Fruit fly (Drosophila melanogaster) whole organism, embryonic: ENCODE measurements around the gene CG31191.
A peak's percentile ranks its signal among the peaks of the same experiment; 100 is the strongest.

Experiments
- Atf6 ChIP-seq: fragments of 200-800 bp; sonication (Bioruptor generic); IDR thresholded peaks from 2 replicates; pipeline ENCODE4 v1.3.6; 2022; ENCODE audit warnings: missing biosample characterization, missing genetic modification characterization
- CG10274 ChIP-seq: fragments of 200-800 bp; sonication (Bioruptor generic); optimal IDR thresholded peaks from 3 replicates; lab custom pipeline; 2017; ENCODE audit warnings: missing biosample characterization, mild to moderate bottlenecking, missing genetic modification characterization
- CG11093 ChIP-seq: fragments of 200-800 bp; sonication (Bioruptor generic); IDR thresholded peaks from 3 replicates; pipeline ENCODE4 v1.3.6; 2022; ENCODE audit warnings: missing biosample characterization, missing genetic modification characterization
- CG13424 ChIP-seq: fragments of 200-800 bp; sonication (Bioruptor generic); optimal IDR thresholded peaks from 2 replicates; lab custom pipeline; 2019; ENCODE audit warnings: missing biosample characterization, mild to moderate bottlenecking, missing genetic modification characterization, moderate library complexity
- CG13624 ChIP-seq: fragments of 200-800 bp; sonication (Bioruptor generic); optimal IDR thresholded peaks from 2 replicates; lab custom pipeline; 2016; ENCODE audit warnings: missing biosample characterization, missing genetic modification characterization
- CG14667 ChIP-seq: fragments of 200-800 bp; sonication (Bioruptor generic); IDR thresholded peaks from 2 replicates; pipeline ENCODE4 v1.3.6; 2022; ENCODE audit warnings: missing biosample characterization, missing genetic modification characterization
- CG15269 ChIP-seq: fragments of 200-800 bp; sonication (Bioruptor generic); optimal IDR thresholded peaks from 2 replicates; lab custom pipeline; 2018; ENCODE audit warnings: missing biosample characterization, mild to moderate bottlenecking, missing genetic modification characterization, moderate library complexity
- CG1529 ChIP-seq: fragments of 200-800 bp; sonication (Bioruptor generic); optimal IDR thresholded peaks from 3 replicates; lab custom pipeline; 2018; ENCODE audit warnings: missing biosample characterization, missing genetic modification characterization
- CG15479 ChIP-seq: fragments of 200-800 bp; sonication (Bioruptor generic); optimal IDR thresholded peaks from 3 replicates; lab custom pipeline; 2019; ENCODE audit warnings: missing biosample characterization, mild to moderate bottlenecking, missing genetic modification characterization, moderate library complexity
- CG17568 ChIP-seq: fragments of 200-800 bp; sonication (Bioruptor generic); optimal IDR thresholded peaks from 2 replicates; lab custom pipeline; 2018; ENCODE audit warnings: missing biosample characterization, mild to moderate bottlenecking, missing genetic modification characterization, moderate library complexity
- CG17802 ChIP-seq: fragments of 200-800 bp; sonication (Bioruptor generic); optimal IDR thresholded peaks from 2 replicates; lab custom pipeline; 2018; ENCODE audit warnings: missing biosample characterization, mild to moderate bottlenecking, missing genetic modification characterization, moderate library complexity
- CG33557 ChIP-seq: fragments of 200-800 bp; sonication (Bioruptor generic); optimal IDR thresholded peaks from 2 replicates; lab custom pipeline; 2019; ENCODE audit warnings: missing biosample characterization, mild to moderate bottlenecking, missing genetic modification characterization, moderate library complexity
- CG4820 ChIP-seq: fragments of 200-800 bp; sonication (Bioruptor generic); optimal IDR thresholded peaks from 3 replicates; lab custom pipeline; 2016; ENCODE audit warnings: missing biosample characterization, missing genetic modification characterization
- CG6689 ChIP-seq: fragments of 200-800 bp; sonication (Bioruptor generic); IDR thresholded peaks from 2 replicates; pipeline ENCODE4 v1.3.6; 2022; ENCODE audit warnings: missing biosample characterization, missing genetic modification characterization
- CG6765 ChIP-seq: fragments of 200-800 bp; sonication (Bioruptor generic); optimal IDR thresholded peaks from 3 replicates; lab custom pipeline; 2017; ENCODE audit warnings: missing biosample characterization, mild to moderate bottlenecking, missing genetic modification characterization
- CG6854 ChIP-seq: fragments of 200-800 bp; sonication (Bioruptor generic); optimal IDR thresholded peaks from 3 replicates; lab custom pipeline; 2017; ENCODE audit warnings: missing biosample characterization, mild to moderate bottlenecking, missing genetic modification characterization
- CG7839 ChIP-seq: fragments of 200-800 bp; sonication (Bioruptor generic); optimal IDR thresholded peaks from 3 replicates; lab custom pipeline; 2018; ENCODE audit warnings: missing biosample characterization, mild to moderate bottlenecking, missing genetic modification characterization, moderate library complexity
- Camta ChIP-seq: fragments of 200-800 bp; sonication (Bioruptor generic); optimal IDR thresholded peaks from 2 replicates; lab custom pipeline; 2016; ENCODE audit warnings: missing biosample characterization, missing genetic modification characterization
- CoRest ChIP-seq: fragments of 200-800 bp; sonication (Bioruptor generic); optimal IDR thresholded peaks from 3 replicates; lab custom pipeline; 2018; ENCODE audit warnings: missing biosample characterization, mild to moderate bottlenecking, missing genetic modification characterization, moderate library complexity
- D19A ChIP-seq: fragments of 200-800 bp; optimal IDR thresholded peaks from 3 replicates; lab custom pipeline; 2019; ENCODE audit warnings: missing biosample characterization, mild to moderate bottlenecking, missing genetic modification characterization, moderate library complexity
- E2f2 ChIP-seq: fragments of 200-800 bp; sonication (Bioruptor generic); IDR thresholded peaks from 2 replicates; pipeline ENCODE4 v1.3.6; 2022; ENCODE audit warnings: missing biosample characterization, missing genetic modification characterization
- Eip74EF ChIP-seq, 2 experiments: fragments of 200-800 bp in 1 of 2; fragments of >200 bp in 1 of 2; sonication (Bioruptor generic) in 1 of 2; optimal IDR thresholded peaks; 2 replicates each; lab custom pipeline; 2017 to 2019; ENCODE audit warnings: missing biosample characterization in 2 of 2, missing genetic modification characterization in 2 of 2, mild to moderate bottlenecking in 1 of 2, moderate library complexity in 1 of 2
- HLH4C ChIP-seq: fragments of 200-800 bp; sonication (Bioruptor generic); IDR thresholded peaks from 3 replicates; pipeline ENCODE4 v1.3.6; 2022; ENCODE audit warnings: missing biosample characterization, missing genetic modification characterization; ENCODE audit not compliant: partially characterized antibody
- Hr39 ChIP-seq: fragments of >200 bp; optimal IDR thresholded peaks from 2 replicates; lab custom pipeline; 2017
- Lpt ChIP-seq: fragments of >200 bp; optimal IDR thresholded peaks from 2 replicates; lab custom pipeline; 2018; ENCODE audit warnings: missing biosample characterization, missing genetic modification characterization
- MESR4 ChIP-seq: fragments of 200-800 bp; sonication (Bioruptor generic); optimal IDR thresholded peaks from 2 replicates; lab custom pipeline; 2018; ENCODE audit warnings: missing biosample characterization, mild to moderate bottlenecking, missing genetic modification characterization, moderate library complexity
- Med ChIP-seq: fragments of 200-800 bp; sonication (Bioruptor generic); peaks from one replicate; lab custom pipeline; 2016; ENCODE audit warnings: missing biosample characterization, missing genetic modification characterization, mild to moderate bottlenecking, inconsistent platforms, moderate library complexity
- NC2β ChIP-seq: fragments of 200-800 bp; sonication (Bioruptor generic); optimal IDR thresholded peaks from 2 replicates; lab custom pipeline; 2016; ENCODE audit warnings: missing biosample characterization, missing genetic modification characterization
- PHDP ChIP-seq: fragments of 200-800 bp; sonication (Bioruptor generic); optimal IDR thresholded peaks from 3 replicates; lab custom pipeline; 2018; ENCODE audit warnings: missing biosample characterization, mild to moderate bottlenecking, missing genetic modification characterization, moderate library complexity
- Rx ChIP-seq: fragments of 200-800 bp; sonication (Bioruptor generic); IDR thresholded peaks from 2 replicates; pipeline ENCODE4 v1.3.6; 2022; ENCODE audit warnings: missing biosample characterization, missing genetic modification characterization
- Sry-β ChIP-seq: fragments of 200-800 bp; sonication (Bioruptor generic); optimal IDR thresholded peaks from 2 replicates; lab custom pipeline; 2018; ENCODE audit warnings: missing biosample characterization, mild to moderate bottlenecking, missing genetic modification characterization, moderate library complexity
- Trl ChIP-seq, 3 experiments: fragments of >200 bp in 2 of 3; fragments of 200-800 bp in 1 of 3; sonication (Bioruptor generic) in 1 of 3; optimal IDR thresholded peaks; 2 replicates in 1 of 3; 3 replicates in 2 of 3; lab custom pipeline; 2016 to 2017; ENCODE audit warnings: missing biosample characterization in 1 of 3, missing genetic modification characterization in 1 of 3
- Xrp1 ChIP-seq: fragments of 200-800 bp; sonication (Bioruptor generic); IDR thresholded peaks from 2 replicates; pipeline ENCODE4 v1.3.6; 2022; ENCODE audit warnings: missing biosample characterization, missing genetic modification characterization
- bcd ChIP-seq: fragments of 200-800 bp; sonication (Bioruptor generic); optimal IDR thresholded peaks from 2 replicates; lab custom pipeline; 2017; ENCODE audit warnings: missing biosample characterization, mild to moderate bottlenecking, missing genetic modification characterization
- dmrt99B ChIP-seq: fragments of 200-800 bp; sonication (Bioruptor generic); optimal IDR thresholded peaks from 2 replicates; lab custom pipeline; 2018; ENCODE audit warnings: missing biosample characterization, mild to moderate bottlenecking, missing genetic modification characterization, moderate library complexity
- h ChIP-seq: fragments of >200 bp; optimal IDR thresholded peaks from 2 replicates; lab custom pipeline; 2017
- ham ChIP-seq: fragments of 200-800 bp; sonication (Bioruptor generic); IDR thresholded peaks from 2 replicates; pipeline ENCODE4 v1.3.6; 2022; ENCODE audit warnings: missing biosample characterization, missing genetic modification characterization
- inv ChIP-seq: fragments of 200-800 bp; sonication (Bioruptor generic); IDR thresholded peaks from 2 replicates; pipeline ENCODE4 v1.3.6; 2022; ENCODE audit warnings: missing biosample characterization, missing genetic modification characterization; ENCODE audit not compliant: partially characterized antibody
- ken ChIP-seq: fragments of 200-800 bp; sonication (Bioruptor generic); IDR thresholded peaks from 3 replicates; pipeline ENCODE4 v1.3.6; 2022; ENCODE audit warnings: missing biosample characterization, missing genetic modification characterization
- mam ChIP-seq: fragments of 200-800 bp; sonication (Bioruptor generic); optimal IDR thresholded peaks from 3 replicates; lab custom pipeline; 2016; ENCODE audit warnings: missing biosample characterization, missing genetic modification characterization
- mld ChIP-seq: fragments of 200-800 bp; sonication (Bioruptor generic); IDR thresholded peaks from 3 replicates; pipeline ENCODE4 v1.3.6; 2022; ENCODE audit warnings: missing biosample characterization, missing genetic modification characterization; ENCODE audit not compliant: partially characterized antibody
- nau ChIP-seq: fragments of 200-800 bp; sonication (Bioruptor generic); optimal IDR thresholded peaks from 3 replicates; lab custom pipeline; 2017; ENCODE audit warnings: missing biosample characterization, mild to moderate bottlenecking, missing genetic modification characterization, missing genetic modification reagents
- nerfin-2 ChIP-seq: fragments of 200-800 bp; sonication (Bioruptor generic); IDR thresholded peaks from 2 replicates; pipeline ENCODE4 v1.3.6; 2022; ENCODE audit warnings: missing biosample characterization, missing genetic modification characterization; ENCODE audit not compliant: partially characterized antibody
- phol ChIP-seq: fragments of 200-800 bp; sonication (Bioruptor generic); optimal IDR thresholded peaks from 3 replicates; lab custom pipeline; 2018; ENCODE audit warnings: missing biosample characterization, mild to moderate bottlenecking, missing genetic modification characterization, moderate library complexity
- sim ChIP-seq: fragments of 200-800 bp; sonication (Bioruptor generic); IDR thresholded peaks from 2 replicates; pipeline ENCODE4 v1.3.6; 2022; ENCODE audit warnings: missing biosample characterization, missing genetic modification characterization
- tin ChIP-seq: fragments of 200-800 bp; sonication (Bioruptor generic); optimal IDR thresholded peaks from 3 replicates; lab custom pipeline; 2016; ENCODE audit warnings: missing biosample characterization, missing genetic modification characterization
- tio ChIP-seq: fragments of 200-800 bp; sonication (Bioruptor generic); optimal IDR thresholded peaks from 2 replicates; lab custom pipeline; 2017; ENCODE audit warnings: missing biosample characterization, missing genetic modification characterization, inconsistent platforms
- tll ChIP-seq, 2 experiments: fragments of 200-800 bp in 1 of 2; fragments of >200 bp in 1 of 2; sonication (Bioruptor generic) in 1 of 2; optimal IDR thresholded peaks; 2 replicates each; lab custom pipeline; 2017 to 2019; ENCODE audit warnings: missing biosample characterization in 2 of 2, missing genetic modification characterization in 2 of 2, mild to moderate bottlenecking in 1 of 2, moderate library complexity in 1 of 2
- twi ChIP-seq: fragments of 200-800 bp; optimal IDR thresholded peaks from 2 replicates; lab custom pipeline; 2019; ENCODE audit warnings: missing biosample characterization, mild to moderate bottlenecking, missing genetic modification characterization, moderate library complexity
- unpg ChIP-seq: fragments of 200-800 bp; sonication (Bioruptor generic); optimal IDR thresholded peaks from 3 replicates; lab custom pipeline; 2018; ENCODE audit warnings: missing biosample characterization, mild to moderate bottlenecking, missing genetic modification characterization, moderate library complexity

The CG31191 gene

dm6 chr3R:20989657-20990056 is 44.3 kb upstream of the CG31191 start (continued):
- TF ChIP-seq CG13624 (GFP tag; lab: Kevin White, UChicago), result peak; percentile 67
- TF ChIP-seq CG7839 (tag; lab: Kevin White, UChicago), result peak; percentile 70
- TF ChIP-seq Eip74EF (GFP tag; optimal IDR thresholded peaks at IDR 0.05; lab: Kevin White, UChicago), result peak in 1 of 2 experiments; percentile 46
- TF ChIP-seq CG15479 (GFP tag; lab: Kevin White, UChicago), result no peak
- TF ChIP-seq phol (tag; lab: Kevin White, UChicago), result peak; percentile 53
- no peak for TF ChIP-seq CG1529 (GFP tag; lab: Kevin White, UChicago)
- no peak for TF ChIP-seq ham (GFP tag; lab: Robert Waterston, UW)
- no peak for TF ChIP-seq inv
- TF ChIP-seq sim (GFP tag; lab: Robert Waterston, UW), result no peak
- peak; percentile 13 for TF ChIP-seq tin (GFP tag; lab: Kevin White, UChicago)
- TF ChIP-seq CG11093 (GFP tag; lab: Robert Waterston, UW), result peak; percentile 51; the same call in 1 of the 3 replicates
- TF ChIP-seq tll (GFP tag; optimal IDR thresholded peaks at IDR 0.05; lab: Kevin White, UChicago), result no peak
- no peak for TF ChIP-seq Hr39
- TF ChIP-seq CG17568 (GFP tag; lab: Kevin White, UChicago), result no peak
- TF ChIP-seq MESR4 (GFP tag; lab: Kevin White, UChicago), result no peak
- peak in 1 of 2 experiments; percentile 21 for TF ChIP-seq Trl (optimal IDR thresholded peaks at IDR 0.05; lab: Kevin White, UChicago)
- peak; percentile 47 for TF ChIP-seq Trl (GFP tag; optimal IDR thresholded peaks at IDR 0.05; lab: Kevin White, UChicago)
- TF ChIP-seq Xrp1 (GFP tag; lab: Robert Waterston, UW), result peak; percentile 30; the same call in 1 of the 2 replicates
- peak; percentile 69 for TF ChIP-seq bcd
- TF ChIP-seq Med, result peak; percentile 94
- TF ChIP-seq CG4820 (GFP tag; lab: Kevin White, UChicago), result peak; percentile 41
- peak; percentile 44 for TF ChIP-seq CG10274 (GFP tag; lab: Kevin White, UChicago)
- no peak for TF ChIP-seq Rx (GFP tag; lab: Robert Waterston, UW)
- peak; percentile 74 for TF ChIP-seq CG15269
- no peak for TF ChIP-seq h (lab: Kevin White, UChicago)
- TF ChIP-seq tio (GFP tag; lab: Kevin White, UChicago), result peak; percentile 45
- TF ChIP-seq Atf6 (GFP tag; lab: Robert Waterston, UW), result peak; percentile 67; the same call in 1 of the 2 replicates
- peak; percentile 51 for TF ChIP-seq CG6765 (GFP tag; lab: Kevin White, UChicago)
- peak; percentile 66 for TF ChIP-seq mam (GFP tag; lab: Kevin White, UChicago)
- TF ChIP-seq E2f2, result peak; percentile 24; the same call in 1 of the 2 replicates
- TF ChIP-seq CoRest, result peak; percentile 73
- no peak for TF ChIP-seq nerfin-2 (GFP tag; lab: Robert Waterston, UW)
- TF ChIP-seq nau, result peak; percentile 10
- no peak for TF ChIP-seq HLH4C (GFP tag; lab: Robert Waterston, UW)
- TF ChIP-seq CG6854, result peak; percentile 34
- TF ChIP-seq CG14667 (GFP tag; lab: Robert Waterston, UW), result 0 out of 2 replicates have a peak, but pooled peaks have one; percentile 13
- peak; percentile 40 for TF ChIP-seq D19A (tag; lab: Kevin White, UChicago)
- TF ChIP-seq twi, result no peak
- no peak for TF ChIP-seq CG33557 (GFP tag; lab: Kevin White, UChicago)
- peak; percentile 50 for TF ChIP-seq unpg (GFP tag; lab: Kevin White, UChicago)
- TF ChIP-seq CG6689 (GFP tag; lab: Robert Waterston, UW), result peak; percentile 56
- TF ChIP-seq ken, result no peak
- peak; percentile 42 for TF ChIP-seq PHDP
- TF ChIP-seq Lpt (GFP tag; lab: Kevin White, UChicago), result no peak
- no peak for TF ChIP-seq Sry-β
- TF ChIP-seq dmrt99B (tag; lab: Kevin White, UChicago), result peak; percentile 78
- TF ChIP-seq NC2β (GFP tag; lab: Kevin White, UChicago), result no peak
- TF ChIP-seq CG13424 (tag; lab: Kevin White, UChicago), result peak; percentile 72
- TF ChIP-seq Camta (GFP tag; lab: Kevin White, UChicago), result peak; percentile 17
- no peak for TF ChIP-seq CG17802
- TF ChIP-seq mld (GFP tag; lab: Robert Waterston, UW), result no peak
